Worm (Caenorhabditis elegans): ENCODE data around the gene F23F1.5.

DNA sequence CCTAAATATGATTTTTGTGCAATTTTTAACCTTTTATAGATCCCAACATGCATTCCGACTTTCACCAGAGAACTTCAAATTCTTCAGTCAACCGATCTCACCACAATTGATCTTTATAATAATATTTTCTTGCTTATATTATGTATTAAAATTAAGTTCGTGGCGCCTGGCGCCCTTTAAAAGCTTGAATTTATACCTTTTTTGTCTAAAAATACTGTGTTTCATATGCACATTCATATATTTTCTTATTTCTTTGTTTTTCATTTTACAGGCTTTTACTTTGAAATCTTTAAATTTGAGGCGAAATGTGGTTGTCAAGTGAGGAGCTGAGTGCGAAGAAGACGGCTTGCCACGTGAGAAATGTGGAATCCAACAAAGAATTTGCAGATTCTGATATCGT is 13.4 kb upstream of the F23F1.5 start, which contains the start of gene rpoa-49:
- TF ChIP-seq ztf-4 (tag; optimal IDR thresholded peaks at IDR 0.05) (no peak), nhr-77 (tag; optimal IDR thresholded peaks at IDR 0.05) (no peak), unc-62 (GFP tag; optimal IDR thresholded peaks at IDR 0.05) (no peak)

Data from whole organism, L3 larva.